Worm (Caenorhabditis elegans) whole organism, midembryonic: ENCODE measurements around the gene C02B10.4.

Experiments used
- T22C8.4 ChIP-seq: fragments of 200-800 bp; sonication (Bioruptor generic); IDR thresholded peaks from 2 replicates; pipeline ENCODE4 v1.3.6; 2022; ENCODE audit warnings: missing genetic modification characterization, missing compliant biosample characterization
- cog-1 ChIP-seq: sonication (generic microtip); optimal IDR thresholded peaks from 2 replicates; lab custom pipeline; 2016; ENCODE audit warnings: missing genetic modification characterization, missing compliant biosample characterization
- flt-1 ChIP-seq: fragments of 200-800 bp; sonication (Bioruptor generic); IDR thresholded peaks from 2 replicates; pipeline ENCODE4 v1.3.6; 2022; ENCODE audit warnings: missing genetic modification characterization, missing compliant biosample characterization
- klf-2 ChIP-seq: fragments of 200-800 bp; sonication (Bioruptor generic); conservative IDR thresholded peaks from 2 replicates; pipeline ENCODE4 v1.3.6; 2022; ENCODE audit warnings: missing genetic modification reagents, missing genetic modification characterization, missing compliant biosample characterization
- med-1 ChIP-seq: sonication (generic microtip); optimal IDR thresholded peaks from 2 replicates; lab custom pipeline; 2017; ENCODE audit warnings: missing genetic modification characterization, mild to moderate bottlenecking, missing compliant biosample characterization, antibody characterized with exemption, missing genetic modification reagents; ENCODE audit not compliant: insufficient read depth
- ref-1 ChIP-seq: fragments of 200-800 bp; sonication (Bioruptor generic); conservative IDR thresholded peaks from 2 replicates; pipeline ENCODE4 v1.3.6; 2022; ENCODE audit warnings: missing genetic modification reagents, missing genetic modification characterization, missing compliant biosample characterization
- tab-1 ChIP-seq: fragments of 200-800 bp; sonication (Bioruptor generic); IDR thresholded peaks from 2 replicates; pipeline ENCODE4 v1.3.6; 2022; ENCODE audit warnings: missing genetic modification characterization, missing compliant biosample characterization
- ztf-23 ChIP-seq: fragments of 200-800 bp; sonication (Bioruptor generic); IDR thresholded peaks from 2 replicates; pipeline ENCODE4 v1.3.6; 2022; ENCODE audit warnings: missing genetic modification reagents, missing genetic modification characterization, missing compliant biosample characterization
- ztf-29 ChIP-seq: fragments of 200-800 bp; sonication (Bioruptor generic); IDR thresholded peaks from 2 replicates; pipeline ENCODE4 v1.3.6; 2022; ENCODE audit warnings: missing genetic modification reagents, missing genetic modification characterization, missing compliant biosample characterization

DNA sequence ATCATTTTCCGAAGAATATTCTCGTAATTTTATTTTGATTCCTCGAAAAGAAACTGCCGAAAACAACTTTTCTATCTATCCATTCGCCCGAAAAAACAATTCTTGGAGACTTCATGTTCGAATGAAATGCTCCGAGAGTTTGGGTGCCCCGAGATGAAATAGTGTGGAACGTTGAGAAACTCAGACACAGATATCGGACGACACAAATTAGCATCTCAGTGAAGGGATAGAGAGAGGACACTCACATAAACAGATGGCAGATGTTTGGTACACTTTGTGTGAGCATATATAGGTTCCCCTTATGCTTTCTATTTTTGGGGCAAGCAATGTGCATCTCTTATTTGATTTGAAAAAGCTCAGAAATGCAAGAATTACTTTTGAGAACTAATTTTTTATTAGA lies 12.5 kb upstream of the C02B10.4 start:
- TF ChIP-seq ztf-23 (GFP tag; lab: Robert Waterston, UW), result no peak
- no peak for TF ChIP-seq ref-1 (GFP tag; lab: Robert Waterston, UW)
- TF ChIP-seq med-1 (GFP tag; lab: Kevin White, UChicago), result no peak
- TF ChIP-seq flt-1, result no peak
- no peak for TF ChIP-seq T22C8.4
- no peak for TF ChIP-seq ztf-29 (GFP tag; lab: Robert Waterston, UW)
- TF ChIP-seq tab-1 (GFP tag; lab: Robert Waterston, UW), result no peak
- peak; percentile 2 for TF ChIP-seq cog-1 (tag; lab: Kevin White, UChicago)
- TF ChIP-seq klf-2 (GFP tag; lab: Robert Waterston, UW), result no peak
